Worm (Caenorhabditis elegans) whole organism, young adult: ENCODE results near the gene abt-4.

ENCODE experiments used
- B0035.1 ChIP-seq: sonication (generic microtip); optimal IDR thresholded peaks from 2 replicates; lab custom pipeline; 2016; ENCODE audit warnings: missing genetic modification characterization, mild to moderate bottlenecking, missing compliant biosample characterization, missing genotype, missing genetic modification reagents
- C06A6.2 ChIP-seq: fragments of 200-800 bp; sonication (Bioruptor generic); conservative IDR thresholded peaks from 2 replicates; pipeline ENCODE4 v1.3.6; 2022; ENCODE audit warnings: missing genetic modification characterization, missing compliant biosample characterization
- F10E7.11 ChIP-seq: sonication (generic microtip); optimal IDR thresholded peaks from 2 replicates; lab custom pipeline; 2017; ENCODE audit warnings: mild to moderate bottlenecking, missing genetic modification characterization, moderate library complexity, missing compliant biosample characterization
- F22D6.2 ChIP-seq: sonication (generic microtip); optimal IDR thresholded peaks from 2 replicates; lab custom pipeline; 2016; ENCODE audit warnings: mild to moderate bottlenecking, missing genetic modification characterization, missing compliant biosample characterization
- F49E8.2 ChIP-seq: sonication (generic microtip); optimal IDR thresholded peaks from 3 replicates; lab custom pipeline; 2017; ENCODE audit warnings: missing genetic modification characterization, mild to moderate bottlenecking, missing compliant biosample characterization, antibody characterized with exemption, moderate library complexity; ENCODE audit not compliant: insufficient read depth
- F57A8.1 ChIP-seq: fragments of 200-800 bp; sonication (Bioruptor generic); optimal IDR thresholded peaks from 2 replicates; lab custom pipeline; 2018; ENCODE audit warnings: mild to moderate bottlenecking, missing genetic modification characterization, moderate library complexity, missing compliant biosample characterization
- K11D2.4 ChIP-seq: fragments of 200-800 bp; sonication (Bioruptor generic); IDR thresholded peaks from 2 replicates; pipeline ENCODE4 v1.3.6; 2022; ENCODE audit warnings: missing genetic modification reagents, missing genetic modification characterization, missing compliant biosample characterization
- Y56A3A.18 ChIP-seq: fragments of 200-800 bp; sonication (Bioruptor generic); IDR thresholded peaks from 2 replicates; pipeline ENCODE4 v1.3.6; 2022; ENCODE audit warnings: missing genetic modification reagents, missing genetic modification characterization, missing compliant biosample characterization
- Y79H2A.3 ChIP-seq: fragments of 200-800 bp; sonication (Bioruptor generic); conservative IDR thresholded peaks from 2 replicates; pipeline ENCODE4 v1.3.6; 2022; ENCODE audit warnings: missing genetic modification reagents, missing genetic modification characterization, missing compliant biosample characterization
- ama-1 ChIP-seq, 3 experiments: fragments of 150-350 bp in 1 of 3; sonication (generic microtip) in 2 of 3; optimal IDR thresholded peaks; 2 replicates each; lab custom pipeline; 2014 to 2018; ENCODE audit warnings: missing biosample characterization in 2 of 3, missing genetic modification characterization in 2 of 3, missing genetic modification reagents in 2 of 3
- aptf-2 ChIP-seq: fragments of 200-800 bp; sonication (Bioruptor generic); conservative IDR thresholded peaks from 2 replicates; pipeline ENCODE4 v1.3.6; 2022; ENCODE audit warnings: missing genetic modification reagents, missing genetic modification characterization, missing compliant biosample characterization
- athp-1 ChIP-seq: sonication (generic microtip); optimal IDR thresholded peaks from 2 replicates; lab custom pipeline; 2017; ENCODE audit warnings: mild to moderate bottlenecking, missing genetic modification characterization, missing compliant biosample characterization
- attf-5 ChIP-seq: fragments of 200-800 bp; sonication (Bioruptor generic); optimal IDR thresholded peaks from 2 replicates; lab custom pipeline; 2018; ENCODE audit warnings: mild to moderate bottlenecking, missing genetic modification characterization, missing compliant biosample characterization
- ceh-40 ChIP-seq: fragments of 200-800 bp; sonication (Bioruptor generic); IDR thresholded peaks from 2 replicates; pipeline ENCODE4 v1.3.6; 2022; ENCODE audit warnings: missing genetic modification characterization, missing compliant biosample characterization
- die-1 ChIP-seq: sonication (generic microtip); optimal IDR thresholded peaks from 2 replicates; lab custom pipeline; 2016; ENCODE audit warnings: missing genotype, mild to moderate bottlenecking, missing genetic modification characterization, missing compliant biosample characterization
- dpl-1 ChIP-seq: fragments of 150-350 bp; optimal IDR thresholded peaks from 2 replicates; lab custom pipeline; 2014; ENCODE audit warnings: missing biosample characterization, missing genetic modification reagents, missing genetic modification characterization
- egl-18 ChIP-seq: fragments of 200-800 bp; sonication (Bioruptor generic); IDR thresholded peaks from 2 replicates; pipeline ENCODE4 v1.3.6; 2022; ENCODE audit warnings: missing genetic modification reagents, missing genetic modification characterization, missing compliant biosample characterization
- egrh-3 ChIP-seq: fragments of 200-800 bp; sonication (Bioruptor generic); IDR thresholded peaks from 2 replicates; pipeline ENCODE4 v1.3.6; 2022; ENCODE audit warnings: missing genetic modification reagents, missing genetic modification characterization, missing compliant biosample characterization
- hlh-12 ChIP-seq: sonication (generic microtip); optimal IDR thresholded peaks from 2 replicates; lab custom pipeline; 2016; ENCODE audit warnings: missing genetic modification characterization, missing compliant biosample characterization
- hmg-1.2 ChIP-seq: fragments of 200-800 bp; sonication (Bioruptor generic); IDR thresholded peaks from 2 replicates; pipeline ENCODE4 v1.3.6; 2022; ENCODE audit warnings: missing genetic modification reagents, missing genetic modification characterization, missing compliant biosample characterization
- hsf-1 ChIP-seq: fragments of 200-800 bp; sonication (Bioruptor generic); IDR thresholded peaks from 2 replicates; pipeline ENCODE4 v1.3.6; 2022; ENCODE audit warnings: missing genetic modification reagents, missing genetic modification characterization, missing compliant biosample characterization
- lin-26 ChIP-seq: fragments of 200-800 bp; sonication (Bioruptor generic); IDR thresholded peaks from 2 replicates; pipeline ENCODE4 v1.3.6; 2022; ENCODE audit warnings: missing genetic modification reagents, missing genetic modification characterization, missing compliant biosample characterization
- lin-54 ChIP-seq: fragments of 200-800 bp; sonication (Bioruptor generic); optimal IDR thresholded peaks from 2 replicates; lab custom pipeline; 2018; ENCODE audit warnings: mild to moderate bottlenecking, missing genetic modification characterization, missing compliant biosample characterization
- lsl-1 ChIP-seq: fragments of 200-800 bp; sonication (Bioruptor generic); optimal IDR thresholded peaks from 2 replicates; lab custom pipeline; 2018; ENCODE audit warnings: mild to moderate bottlenecking, missing genetic modification characterization, moderate library complexity, missing compliant biosample characterization
- madf-8 ChIP-seq: fragments of 200-800 bp; sonication (Bioruptor generic); conservative IDR thresholded peaks from 2 replicates; pipeline ENCODE4 v1.3.6; 2022; ENCODE audit warnings: missing genetic modification reagents, missing genetic modification characterization, missing compliant biosample characterization
- mel-28 ChIP-seq: sonication (generic microtip); optimal IDR thresholded peaks from 2 replicates; lab custom pipeline; 2016; ENCODE audit warnings: borderline replicate concordance, mild to moderate bottlenecking, missing genetic modification characterization, missing compliant biosample characterization
- mxl-1 ChIP-seq: sonication (generic microtip); optimal IDR thresholded peaks from 2 replicates; lab custom pipeline; 2016; ENCODE audit warnings: missing genetic modification characterization, missing compliant biosample characterization
- nhr-80 ChIP-seq: sonication (generic microtip); optimal IDR thresholded peaks from 2 replicates; lab custom pipeline; 2016; ENCODE audit warnings: missing genetic modification characterization, missing compliant biosample characterization
- rcor-1 ChIP-seq: fragments of 200-800 bp; sonication (Bioruptor generic); IDR thresholded peaks from 2 replicates; pipeline ENCODE4 v1.3.6; 2022; ENCODE audit warnings: missing genetic modification reagents, missing genetic modification characterization, missing compliant biosample characterization
- repo-1 ChIP-seq: sonication (generic microtip); optimal IDR thresholded peaks from 2 replicates; lab custom pipeline; 2017; ENCODE audit warnings: mild to moderate bottlenecking, missing genetic modification characterization, missing compliant biosample characterization
- rpc-1 ChIP-seq, 2 experiments: fragments of 150-350 bp in 1 of 2; sonication (generic microtip) in 1 of 2; optimal IDR thresholded peaks; 2 replicates each; lab custom pipeline; 2014 to 2018; ENCODE audit warnings: missing biosample characterization in 1 of 2, missing genetic modification characterization in 1 of 2, missing genetic modification reagents in 1 of 2, missing genotype in 1 of 2
- snpc-1.1 ChIP-seq: sonication (generic microtip); optimal IDR thresholded peaks from 2 replicates; lab custom pipeline; 2017; ENCODE audit warnings: missing genetic modification characterization, mild to moderate bottlenecking, missing compliant biosample characterization, antibody characterized with exemption, moderate library complexity, missing genotype, missing genetic modification reagents; ENCODE audit not compliant: insufficient read depth
- snpc-3.4 ChIP-seq: sonication (generic microtip); optimal IDR thresholded peaks from 2 replicates; lab custom pipeline; 2017; ENCODE audit warnings: missing genetic modification characterization, mild to moderate bottlenecking, missing compliant biosample characterization, antibody characterized with exemption, moderate library complexity, missing genotype, missing genetic modification reagents
- tbx-9 ChIP-seq: sonication (generic microtip); optimal IDR thresholded peaks from 2 replicates; lab custom pipeline; 2016; ENCODE audit warnings: borderline replicate concordance, missing genetic modification characterization, inconsistent platforms, missing compliant biosample characterization
- zfh-2 ChIP-seq: fragments of 200-800 bp; sonication (Bioruptor generic); conservative IDR thresholded peaks from 2 replicates; pipeline ENCODE4 v1.3.6; 2022; ENCODE audit warnings: missing genetic modification reagents, missing genetic modification characterization, missing compliant biosample characterization
- ztf-26 ChIP-seq: sonication (generic microtip); optimal IDR thresholded peaks from 2 replicates; lab custom pipeline; 2017; ENCODE audit warnings: missing genetic modification characterization, missing compliant biosample characterization
- ztf-28 ChIP-seq: fragments of 200-800 bp; sonication (Bioruptor generic); IDR thresholded peaks from 2 replicates; pipeline ENCODE4 v1.3.6; 2022; ENCODE audit warnings: missing genetic modification reagents, missing genetic modification characterization, missing compliant biosample characterization

The abt-4 gene

DNA sequence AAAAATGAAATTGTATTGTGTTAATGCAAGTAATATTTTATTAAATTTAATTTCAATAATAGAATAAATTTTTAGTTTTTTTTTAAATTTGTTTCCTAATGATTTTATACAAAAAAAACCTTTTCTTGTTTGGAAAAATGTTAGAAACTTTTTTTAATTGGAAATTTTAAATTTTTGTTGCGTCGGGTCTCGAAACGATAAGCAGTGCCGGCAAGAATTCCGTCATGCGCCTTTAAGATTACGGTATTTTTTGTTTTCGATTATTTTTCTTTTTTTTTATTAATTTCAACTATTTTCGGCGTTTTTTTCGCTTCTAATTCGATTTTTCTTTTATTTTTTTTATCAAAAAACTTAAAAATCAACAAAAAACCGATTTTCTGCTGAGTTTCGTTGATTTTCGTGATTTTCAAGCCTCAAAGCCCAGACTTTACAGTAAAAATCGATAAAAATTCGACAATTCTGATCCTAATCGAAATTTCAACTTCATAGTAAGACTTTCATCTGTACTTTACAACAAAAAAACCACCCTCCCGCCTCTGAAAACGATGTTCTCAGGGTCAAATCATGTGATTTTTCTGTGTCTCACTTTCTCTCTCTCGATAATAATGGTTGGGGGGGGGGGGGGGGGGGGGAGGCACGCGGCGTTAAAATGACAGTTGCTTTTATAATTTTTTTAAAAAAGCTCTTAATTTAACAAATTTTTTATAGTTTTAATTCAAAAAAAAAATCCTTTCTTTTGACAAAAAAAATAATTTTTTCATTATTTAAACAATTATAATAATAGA is 17.2 kb upstream of the abt-4 start (continued):
- TF ChIP-seq tbx-9 (tag; lab: Kevin White, UChicago) (no peak), F57A8.1 (GFP tag; lab: Kevin White, UChicago) (no peak)

DNA sequence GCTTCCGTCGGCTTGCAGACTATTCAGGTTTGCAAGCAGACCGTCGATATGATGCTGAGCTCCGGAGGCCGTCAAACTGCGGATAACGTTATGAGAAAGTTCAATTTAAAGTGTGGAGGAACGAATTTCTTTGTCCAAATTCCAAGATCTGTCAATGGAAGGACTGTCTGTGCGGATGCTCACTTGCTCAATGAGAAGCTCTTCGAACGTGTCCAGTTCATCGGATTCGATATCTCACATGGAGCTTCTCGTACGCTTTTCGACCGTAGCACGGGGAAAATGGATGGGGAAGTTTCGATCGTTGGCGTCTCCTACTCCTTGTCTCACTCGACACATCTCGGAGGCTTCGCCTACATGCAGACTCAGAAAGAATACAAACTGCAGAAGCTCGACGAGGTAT is 15.5 kb upstream of the abt-4 start:
- no peak for TF ChIP-seq rcor-1 (GFP tag; lab: Robert Waterston, UW)

DNA sequence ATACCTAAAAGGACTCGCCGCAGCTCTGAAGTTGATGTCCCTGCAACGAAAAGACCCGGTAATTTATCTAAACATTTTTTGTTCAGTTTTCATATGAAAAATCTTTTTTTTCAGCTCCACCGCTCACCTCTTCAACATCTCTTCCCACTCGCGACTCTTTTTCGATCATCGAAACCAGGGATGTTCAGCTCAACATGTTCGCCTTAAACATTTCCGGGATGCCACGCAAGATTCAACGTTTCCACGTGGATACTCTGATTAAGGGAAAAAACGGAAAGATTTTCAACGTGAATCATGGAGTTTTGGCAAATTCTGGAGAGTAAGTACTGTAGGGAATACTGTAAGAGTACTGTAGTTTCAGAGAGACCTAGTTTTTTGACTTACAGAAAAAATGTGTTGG is 13.0 kb upstream of the abt-4 start:
- TF ChIP-seq lin-26 (GFP tag; lab: Robert Waterston, UW) (no peak), ama-1 (optimal IDR thresholded peaks at IDR 0.05; lab: Kevin White, UChicago) (no peak), ama-1 (GFP tag; optimal IDR thresholded peaks at IDR 0.05; lab: Kevin White, UChicago) (no peak), K11D2.4 (GFP tag; lab: Robert Waterston, UW) (no peak), aptf-2 (GFP tag; lab: Robert Waterston, UW) (no peak), F22D6.2 (tag; lab: Kevin White, UChicago) (no peak), rpc-1 (optimal IDR thresholded peaks at IDR 0.05; lab: Kevin White, UChicago) (no peak), rpc-1 (tag; optimal IDR thresholded peaks at IDR 0.05; lab: Kevin White, UChicago) (no peak), athp-1 (tag; lab: Kevin White, UChicago) (no peak), attf-5 (no peak), lsl-1 (GFP tag; lab: Kevin White, UChicago) (no peak), B0035.1 (tag; lab: Kevin White, UChicago) (no peak), hmg-1.2 (no peak), mxl-1 (tag; lab: Kevin White, UChicago) (no peak), ceh-40 (GFP tag; lab: Robert Waterston, UW) (no peak), hsf-1 (GFP tag; lab: Robert Waterston, UW) (no peak), Y56A3A.18 (GFP tag; lab: Robert Waterston, UW) (no peak)

DNA sequence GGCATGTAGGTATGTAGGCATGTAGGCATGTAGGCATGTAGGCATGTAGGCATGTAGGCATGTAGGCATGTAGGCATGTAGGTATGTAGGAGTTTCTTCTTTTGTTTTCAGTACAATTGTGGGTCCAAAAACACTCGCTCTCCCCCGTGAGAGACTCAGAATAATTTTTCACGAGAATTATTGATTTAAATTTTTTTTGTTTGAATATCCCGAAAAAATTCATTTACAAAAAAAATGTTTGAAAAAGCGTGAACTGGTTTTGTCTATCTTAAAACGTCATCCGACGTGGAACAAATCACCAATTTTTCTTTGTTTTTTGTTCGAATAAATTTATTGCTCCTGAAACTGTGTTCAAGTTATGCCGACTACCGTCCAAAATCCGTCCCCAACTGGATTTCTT is 12.6 kb upstream of the abt-4 start, which contains the start of gene wago-10:
Gene wago-10 (plus strand): TSS at position 301 of the 400 bp plus-strand sequence.
- TF ChIP-seq repo-1 (no peak), ztf-28 (GFP tag; lab: Robert Waterston, UW) (no peak), madf-8 (no peak), Y79H2A.3 (no peak), egl-18 (GFP tag; lab: Robert Waterston, UW) (0 out of 2 replicates have a peak, but pooled peaks have one; percentile 31), mel-28 (tag; lab: Kevin White, UChicago) (no peak), F49E8.2 (tag; lab: Kevin White, UChicago) (no peak), ztf-26 (tag; lab: Kevin White, UChicago) (no peak)

ce11 chrV:342346-342745 is 11.8 kb upstream of the abt-4 start:
- TF ChIP-seq nhr-80 (tag; lab: Kevin White, UChicago) (peak; percentile 25), zfh-2 (GFP tag; lab: Robert Waterston, UW) (peak; percentile 64), lin-54 (GFP tag; lab: Kevin White, UChicago) (no peak), snpc-1.1 (no peak), egrh-3 (GFP tag; lab: Robert Waterston, UW) (peak; percentile 31; the same call in 1 of the 2 replicates), hlh-12 (no peak), repo-1 (no peak), mel-28 (tag; lab: Kevin White, UChicago) (no peak), dpl-1 (no peak), F10E7.11 (tag; lab: Kevin White, UChicago) (no peak), snpc-3.4 (tag; lab: Kevin White, UChicago) (no peak), athp-1 (tag; lab: Kevin White, UChicago) (no peak), die-1 (tag; lab: Kevin White, UChicago) (no peak), C06A6.2 (GFP tag; lab: Robert Waterston, UW) (no peak)
